Fruit fly (Drosophila melanogaster): ENCODE data around the gene Pglym78.

Pglym78 gene

DNA sequence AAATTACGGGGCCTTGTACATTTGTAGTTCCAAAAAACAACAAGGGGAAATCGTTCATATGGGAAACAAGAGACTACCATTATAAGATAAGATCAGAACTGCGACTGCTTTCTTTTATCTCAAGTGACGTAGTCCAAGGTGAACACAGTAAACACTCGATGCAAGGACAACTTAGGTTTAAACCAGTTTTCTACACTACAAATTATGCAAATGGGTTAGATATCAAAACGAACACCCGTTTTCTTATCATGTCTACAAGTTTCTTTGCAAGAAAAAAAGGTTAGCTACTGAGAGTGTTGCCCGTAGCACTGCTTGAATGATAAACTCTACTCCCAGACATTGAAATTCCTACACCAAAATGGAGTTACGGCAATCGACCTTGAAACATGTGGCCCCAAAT lies 23.9 kb upstream of the Pglym78 start (continued):
- TF ChIP-seq seq (GFP tag; IDR thresholded peaks at IDR 0.05) = no peak
- peak; percentile 33; the same call in 1 of the 2 replicates for TF ChIP-seq ap (GFP tag; IDR thresholded peaks at IDR 0.05)
- TF ChIP-seq emc (GFP tag; optimal IDR thresholded peaks at IDR 0.05) = peak; percentile 31
- TF ChIP-seq CG11247 (GFP tag; IDR thresholded peaks at IDR 0.05) = peak; percentile 74
- TF ChIP-seq CG32772 (GFP tag; IDR thresholded peaks at IDR 0.05) = peak; percentile 75
- no peak for TF ChIP-seq CG42726 (GFP tag; IDR thresholded peaks at IDR 0.05; ENCODE audit: partially characterized antibody)
- TF ChIP-seq CG10274 (GFP tag; optimal IDR thresholded peaks at IDR 0.05) = peak; percentile 10
- TF ChIP-seq rib (GFP tag; IDR thresholded peaks at IDR 0.05) = no peak
- TF ChIP-seq Blimp-1 (GFP tag; optimal IDR thresholded peaks at IDR 0.05) = no peak
- peak; percentile 34; the same call in 1 of the 2 replicates for TF ChIP-seq CG11085 (GFP tag; IDR thresholded peaks at IDR 0.05)
- no peak for TF ChIP-seq CG7987 (GFP tag; optimal IDR thresholded peaks at IDR 0.05)
- no peak for TF ChIP-seq Vsx1 (GFP tag; optimal IDR thresholded peaks at IDR 0.05)
- TF ChIP-seq Med (GFP tag) = peak; percentile 95
- no peak for TF ChIP-seq bigmax (GFP tag; optimal IDR thresholded peaks at IDR 0.05)
- TF ChIP-seq fd64A (GFP tag; optimal IDR thresholded peaks at IDR 0.05) = no peak
- TF ChIP-seq CG4404 (GFP tag; IDR thresholded peaks at IDR 0.05) = peak; percentile 77
- peak; percentile 63; the same call in 1 of the 3 replicates for TF ChIP-seq H15 (GFP tag; IDR thresholded peaks at IDR 0.05)
- TF ChIP-seq CG13775 (GFP tag; optimal IDR thresholded peaks at IDR 0.05) = peak; percentile 43
- peak; percentile 72 for TF ChIP-seq wdn (GFP tag; IDR thresholded peaks at IDR 0.05)
- peak; percentile 17 for TF ChIP-seq btn (GFP tag; optimal IDR thresholded peaks at IDR 0.05)
- TF ChIP-seq CG8388 (GFP tag; optimal IDR thresholded peaks at IDR 0.05) = peak; percentile 71
- no peak for TF ChIP-seq CTCF (GFP tag; optimal IDR thresholded peaks at IDR 0.05)
- peak; percentile 73 for TF ChIP-seq CG17328 (GFP tag; IDR thresholded peaks at IDR 0.05)
- TF ChIP-seq eve (GFP tag; optimal IDR thresholded peaks at IDR 0.05) = no peak
- TF ChIP-seq CG10147 (GFP tag; optimal IDR thresholded peaks at IDR 0.05) = no peak
- peak; percentile 92 for TF ChIP-seq sens (GFP tag)
- TF ChIP-seq wor (GFP tag; IDR thresholded peaks at IDR 0.05) = no peak
- peak; percentile 81 for TF ChIP-seq zfh1 (GFP tag; IDR thresholded peaks at IDR 0.05)
- TF ChIP-seq stwl (tag; optimal IDR thresholded peaks at IDR 0.05) = no peak
- peak; percentile 63 for TF ChIP-seq CG18262 (tag; optimal IDR thresholded peaks at IDR 0.05)
- TF ChIP-seq CG3726 (GFP tag; IDR thresholded peaks at IDR 0.05) = 0 out of 3 replicates have a peak, but pooled peaks have one; percentile 56
- peak; percentile 39; the same call in 1 of the 2 replicates for TF ChIP-seq CG17612 (GFP tag; IDR thresholded peaks at IDR 0.05)
- TF ChIP-seq vvl (GFP tag; IDR thresholded peaks at IDR 0.05) = peak; percentile 88
- TF ChIP-seq CG31224 (GFP tag; IDR thresholded peaks at IDR 0.05) = 0 out of 2 replicates have a peak, but pooled peaks have one; percentile 36
- no peak for TF ChIP-seq CG4617 (GFP tag; optimal IDR thresholded peaks at IDR 0.05; ENCODE audit: borderline replicate concordance)
- no peak for TF ChIP-seq sna (GFP tag; IDR thresholded peaks at IDR 0.05; ENCODE audit: partially characterized antibody)
- TF ChIP-seq D19A (tag; optimal IDR thresholded peaks at IDR 0.05) = peak; percentile 44
- peak; percentile 61 for TF ChIP-seq CG12391 (tag; optimal IDR thresholded peaks at IDR 0.05)
- TF ChIP-seq Opbp (GFP tag; IDR thresholded peaks at IDR 0.05; ENCODE audit: partially characterized antibody) = no peak
- peak; percentile 49 for TF ChIP-seq CG4820 (GFP tag; optimal IDR thresholded peaks at IDR 0.05)
- peak; percentile 70 for TF ChIP-seq her (GFP tag; optimal IDR thresholded peaks at IDR 0.05)
- peak; percentile 68 for TF ChIP-seq CHES-1-like (GFP tag; optimal IDR thresholded peaks at IDR 0.05)
- TF ChIP-seq CG2199 (GFP tag; IDR thresholded peaks at IDR 0.05) = no peak
- no peak for TF ChIP-seq Trl (optimal IDR thresholded peaks at IDR 0.05)
- TF ChIP-seq Trl (GFP tag; optimal IDR thresholded peaks at IDR 0.05) = peak; percentile 45
- peak; percentile 82 for TF ChIP-seq ara (GFP tag; IDR thresholded peaks at IDR 0.05)
- peak; percentile 71; the same call in 1 of the 2 replicates for TF ChIP-seq ranshi (GFP tag; IDR thresholded peaks at IDR 0.05)
- peak; percentile 40 for TF ChIP-seq Spps (tag; optimal IDR thresholded peaks at IDR 0.05)
- TF ChIP-seq sd (tag; optimal IDR thresholded peaks at IDR 0.05) = peak; percentile 87
- TF ChIP-seq Sox102F (GFP tag; optimal IDR thresholded peaks at IDR 0.05) = peak; percentile 70
- TF ChIP-seq chif (GFP tag; optimal IDR thresholded peaks at IDR 0.05) = peak; percentile 19 to 63
- no peak for TF ChIP-seq MESR4 (GFP tag; optimal IDR thresholded peaks at IDR 0.05)

All from whole organism, embryonic.